Worm (Caenorhabditis elegans): ENCODE data around the gene R01E6.7.
A peak's percentile ranks its signal among the peaks of the same experiment; 100 is the strongest.

R01E6.7 gene

ce11 chrX:13526219-13527218 lies 43.2 kb downstream of the R01E6.7 start:
- TF ChIP-seq daf-8 (GFP tag; IDR thresholded peaks at IDR 0.05): no peak
- 0 out of 2 replicates have a peak, but pooled peaks have one; percentile 6 for TF ChIP-seq tra-1 (GFP tag; IDR thresholded peaks at IDR 0.05)
- peak; percentile 49 for TF ChIP-seq hlh-11 (tag; optimal IDR thresholded peaks at IDR 0.05)
- TF ChIP-seq daf-19 (GFP tag; conservative IDR thresholded peaks at IDR 0.05): no peak
- no peak for TF ChIP-seq hmg-1.1 (GFP tag; IDR thresholded peaks at IDR 0.05)
- no peak for TF ChIP-seq lin-29 (GFP tag; IDR thresholded peaks at IDR 0.05)
- TF ChIP-seq dmd-9 (GFP tag; IDR thresholded peaks at IDR 0.05): no peak
- no peak for TF ChIP-seq aly-2 (tag; optimal IDR thresholded peaks at IDR 0.05)
- TF ChIP-seq Y48G9A.11 (GFP tag; IDR thresholded peaks at IDR 0.05): no peak
- no peak for TF ChIP-seq php-3 (GFP tag; IDR thresholded peaks at IDR 0.05)
- no peak for TF ChIP-seq F37D6.2 (tag; optimal IDR thresholded peaks at IDR 0.05)
- no peak for TF ChIP-seq madf-5 (GFP tag; IDR thresholded peaks at IDR 0.05)
- TF ChIP-seq nhr-76 (tag; optimal IDR thresholded peaks at IDR 0.05): no peak
- no peak for TF ChIP-seq madf-9 (GFP tag; conservative IDR thresholded peaks at IDR 0.05)
- peak; percentile 58 for TF ChIP-seq hlh-30 (tag; optimal IDR thresholded peaks at IDR 0.05; ENCODE audit: insufficient read depth)
- TF ChIP-seq nhr-42 (GFP tag; IDR thresholded peaks at IDR 0.05): no peak
- no peak for TF ChIP-seq skn-1 (tag; optimal IDR thresholded peaks at IDR 0.05)
- TF ChIP-seq spr-3 (GFP tag; optimal IDR thresholded peaks at IDR 0.05): no peak
- TF ChIP-seq dmd-6 (GFP tag; IDR thresholded peaks at IDR 0.05): peak; percentile 40
- TF ChIP-seq ceh-82 (tag; optimal IDR thresholded peaks at IDR 0.05): no peak
- no peak for TF ChIP-seq ces-1 (GFP tag; optimal IDR thresholded peaks at IDR 0.05)
- TF ChIP-seq nhr-6 (tag; optimal IDR thresholded peaks at IDR 0.05): no peak
- TF ChIP-seq rbr-2 (tag; optimal IDR thresholded peaks at IDR 0.05): no peak
- TF ChIP-seq sdz-12 (GFP tag; optimal IDR thresholded peaks at IDR 0.05): no peak
- TF ChIP-seq dve-1 (tag; optimal IDR thresholded peaks at IDR 0.05; ENCODE audit: insufficient read depth): peak; percentile 44
- TF ChIP-seq lin-13 (GFP tag; optimal IDR thresholded peaks at IDR 0.05): no peak
- no peak for TF ChIP-seq mes-2 (tag; optimal IDR thresholded peaks at IDR 0.05; ENCODE audit: poor library complexity, severe bottlenecking)
- TF ChIP-seq hif-1 (tag; optimal IDR thresholded peaks at IDR 0.05): no peak
- TF ChIP-seq snpc-1.2 (GFP tag; IDR thresholded peaks at IDR 0.05): no peak
- no peak for TF ChIP-seq mxl-2 (GFP tag; conservative IDR thresholded peaks at IDR 0.05)
- no peak for TF ChIP-seq T26A8.4 (GFP tag; IDR thresholded peaks at IDR 0.05)
- no peak for TF ChIP-seq saeg-2 (GFP tag; IDR thresholded peaks at IDR 0.05)
- no peak for TF ChIP-seq T20F7.1 (GFP tag; optimal IDR thresholded peaks at IDR 0.05)
- no peak for TF ChIP-seq ama-1 (optimal IDR thresholded peaks at IDR 0.05)
- no peak for TF ChIP-seq nhr-10 (tag; optimal IDR thresholded peaks at IDR 0.05)
- no peak for TF ChIP-seq lin-38 (GFP tag; IDR thresholded peaks at IDR 0.05)
- TF ChIP-seq unc-62 (GFP tag; optimal IDR thresholded peaks at IDR 0.05 in 1 of 2): peak in 1 of 2 experiments; percentile 68
- TF ChIP-seq unc-62 (tag; optimal IDR thresholded peaks at IDR 0.05): no peak
- TF ChIP-seq ceh-32 (tag; optimal IDR thresholded peaks at IDR 0.05; ENCODE audit: poor library complexity): no peak
- TF ChIP-seq ztf-7 (tag; optimal IDR thresholded peaks at IDR 0.05): no peak
- no peak for TF ChIP-seq ceh-20 (GFP tag; IDR thresholded peaks at IDR 0.05)
- no peak for TF ChIP-seq ceh-44 (GFP tag; IDR thresholded peaks at IDR 0.05)
- peak; percentile 56 for TF ChIP-seq aha-1 (tag)
- no peak for TF ChIP-seq zag-1 (tag; optimal IDR thresholded peaks at IDR 0.05)
- no peak for TF ChIP-seq nhr-41 (GFP tag; IDR thresholded peaks at IDR 0.05)
- no peak for TF ChIP-seq Y5F2A.4 (GFP tag; optimal IDR thresholded peaks at IDR 0.05)
- TF ChIP-seq nhr-237 (tag; optimal IDR thresholded peaks at IDR 0.05): no peak
- TF ChIP-seq duxl-1 (tag; optimal IDR thresholded peaks at IDR 0.05; ENCODE audit: poor library complexity): no peak
- TF ChIP-seq ZK337.2 (GFP tag; IDR thresholded peaks at IDR 0.05): no peak
